Worm (Caenorhabditis elegans) whole organism, L1 larva: ENCODE measurements around the gene arp-11.

Source experiments
- C16A3.4 ChIP-seq: fragments of 150-350 bp; optimal IDR thresholded peaks from 2 replicates; lab custom pipeline; 2014; ENCODE audit warnings: missing biosample characterization, missing genetic modification characterization
- F16B12.6 ChIP-seq: fragments of 150-350 bp; optimal IDR thresholded peaks from 2 replicates; lab custom pipeline; 2014; ENCODE audit warnings: missing biosample characterization, missing genetic modification characterization
- blmp-1 ChIP-seq: fragments of 150-350 bp; optimal IDR thresholded peaks from 2 replicates; lab custom pipeline; 2014; ENCODE audit warnings: missing biosample characterization, missing genetic modification characterization
- ceh-63 ChIP-seq: fragments of 200-800 bp; sonication (Bioruptor generic); optimal IDR thresholded peaks from 2 replicates; lab custom pipeline; 2018; ENCODE audit warnings: mild to moderate bottlenecking, missing genetic modification characterization, missing compliant biosample characterization
- ceh-8 ChIP-seq: fragments of 200-800 bp; sonication (Bioruptor generic); optimal IDR thresholded peaks from 2 replicates; lab custom pipeline; 2018; ENCODE audit warnings: mild to moderate bottlenecking, missing genetic modification characterization, moderate library complexity, missing compliant biosample characterization
- ceh-88 ChIP-seq: fragments of 200-800 bp; sonication (Bioruptor generic); IDR thresholded peaks from 2 replicates; pipeline ENCODE4 v1.3.6; 2022; ENCODE audit warnings: missing genetic modification characterization, missing compliant biosample characterization
- ces-1 ChIP-seq: fragments of 150-350 bp; optimal IDR thresholded peaks from 2 replicates; lab custom pipeline; 2014; ENCODE audit warnings: missing biosample characterization, missing genetic modification reagents, missing genetic modification characterization
- dpl-1 ChIP-seq, 3 experiments: fragments of 150-350 bp in 2 of 3; sonication (generic microtip) in 1 of 3; optimal IDR thresholded peaks; 2 replicates each; lab custom pipeline; 2014 to 2017; ENCODE audit warnings: missing biosample characterization in 3 of 3, missing genetic modification characterization in 3 of 3, missing genetic modification reagents in 3 of 3
- dsc-1 ChIP-seq: sonication (generic microtip); optimal IDR thresholded peaks from 2 replicates; lab custom pipeline; 2016; ENCODE audit warnings: mild to moderate bottlenecking, missing genetic modification characterization, missing compliant biosample characterization
- efl-1 ChIP-seq, 4 experiments: fragments of 150-350 bp; optimal IDR thresholded peaks in 3 of 4; peaks in 1 of 4; 1 replicate in 1 of 4; 2 replicates in 3 of 4; lab custom pipeline; 2014; ENCODE audit warnings: missing biosample characterization in 2 of 4, missing genetic modification characterization in 2 of 4, missing genetic modification reagents in 2 of 4
- egl-13 ChIP-seq: sonication (generic microtip); optimal IDR thresholded peaks from 2 replicates; lab custom pipeline; 2016; ENCODE audit warnings: missing genotype, missing genetic modification reagents, missing genetic modification characterization, missing compliant biosample characterization
- egl-27 ChIP-seq, 2 experiments: fragments of 150-350 bp in 1 of 2; sonication (generic microtip); optimal IDR thresholded peaks; 3 replicates each; lab custom pipeline; 2017 to 2018; ENCODE audit warnings: missing biosample characterization in 2 of 2, missing genetic modification characterization in 2 of 2, missing genetic modification reagents in 2 of 2
- elt-3 ChIP-seq, 6 experiments: fragments of 150-350 bp in 1 of 6; sonication (generic microtip); optimal IDR thresholded peaks; 2 replicates each; lab custom pipeline; 2017 to 2018; ENCODE audit warnings: missing biosample characterization in 6 of 6, missing genetic modification characterization in 6 of 6, inconsistent platforms in 1 of 6
- fkh-4 ChIP-seq: sonication (generic microtip); optimal IDR thresholded peaks from 2 replicates; lab custom pipeline; 2016; ENCODE audit warnings: missing compliant biosample characterization, missing genetic modification characterization, borderline replicate concordance
- grh-1 ChIP-seq: fragments of 200-800 bp; sonication (Bioruptor generic); IDR thresholded peaks from 2 replicates; pipeline ENCODE4 v1.3.6; 2022; ENCODE audit warnings: missing genetic modification reagents, missing genetic modification characterization, missing compliant biosample characterization
- hlh-17 ChIP-seq: fragments of 200-800 bp; sonication (Bioruptor generic); optimal IDR thresholded peaks from 2 replicates; lab custom pipeline; 2018; ENCODE audit warnings: missing genetic modification characterization, mild to moderate bottlenecking, missing compliant biosample characterization, moderate library complexity, borderline replicate concordance
- isw-1 ChIP-seq: fragments of 200-800 bp; sonication (Bioruptor generic); IDR thresholded peaks from 2 replicates; pipeline ENCODE4 v1.3.6; 2022; ENCODE audit warnings: missing genetic modification characterization, missing compliant biosample characterization
- lin-14 ChIP-seq: fragments of 200-800 bp; sonication (Bioruptor generic); optimal IDR thresholded peaks from 2 replicates; lab custom pipeline; 2018; ENCODE audit warnings: mild to moderate bottlenecking, missing genetic modification characterization, moderate library complexity, missing compliant biosample characterization
- lin-35 ChIP-seq, 2 experiments: fragments of 150-350 bp; optimal IDR thresholded peaks; 2 replicates each; lab custom pipeline; 2014; ENCODE audit warnings: missing biosample characterization in 2 of 2, missing genetic modification characterization in 2 of 2, missing genetic modification reagents in 2 of 2
- lsy-2 ChIP-seq, 2 experiments: fragments of 150-350 bp; optimal IDR thresholded peaks; 2 replicates each; lab custom pipeline; 2014; ENCODE audit warnings: missing biosample characterization in 2 of 2, missing genetic modification characterization in 2 of 2
- mdl-1 ChIP-seq, 2 experiments: fragments of 150-350 bp; optimal IDR thresholded peaks; 2 replicates each; lab custom pipeline; 2014 to 2017; ENCODE audit warnings: missing biosample characterization in 2 of 2, missing genetic modification characterization in 2 of 2, inconsistent platforms in 1 of 2
- mep-1 ChIP-seq: fragments of 150-350 bp; optimal IDR thresholded peaks from 2 replicates; lab custom pipeline; 2014; ENCODE audit warnings: missing biosample characterization, missing genetic modification characterization
- nhr-12 ChIP-seq: sonication (generic microtip); optimal IDR thresholded peaks from 2 replicates; lab custom pipeline; 2017; ENCODE audit warnings: missing biosample characterization, missing genetic modification characterization
- nhr-20 ChIP-seq: sonication (generic microtip); optimal IDR thresholded peaks from 2 replicates; lab custom pipeline; 2016; ENCODE audit warnings: mild to moderate bottlenecking, missing genetic modification characterization, missing compliant biosample characterization
- nhr-71 ChIP-seq: sonication (generic microtip); optimal IDR thresholded peaks from 2 replicates; lab custom pipeline; 2016; ENCODE audit warnings: mild to moderate bottlenecking, missing genetic modification characterization, moderate library complexity, missing compliant biosample characterization
- nhr-85 ChIP-seq: sonication (generic microtip); peaks from one replicate; lab custom pipeline; 2016; ENCODE audit warnings: missing genetic modification characterization, inconsistent platforms, missing compliant biosample characterization
- snu-23 ChIP-seq: sonication (generic microtip); optimal IDR thresholded peaks from 2 replicates; lab custom pipeline; 2016; ENCODE audit warnings: missing genetic modification characterization, missing compliant biosample characterization
- sptf-1 ChIP-seq: fragments of 150-350 bp; optimal IDR thresholded peaks from 2 replicates; lab custom pipeline; 2014; ENCODE audit warnings: missing biosample characterization, missing genetic modification characterization
- tbx-2 ChIP-seq: sonication (generic microtip); optimal IDR thresholded peaks from 2 replicates; lab custom pipeline; 2016; ENCODE audit warnings: missing genetic modification characterization, missing compliant biosample characterization
- unc-30 ChIP-seq: sonication (generic microtip); optimal IDR thresholded peaks from 2 replicates; lab custom pipeline; 2017; ENCODE audit warnings: missing biosample characterization, missing genetic modification characterization
- vab-15 ChIP-seq: sonication (generic microtip); optimal IDR thresholded peaks from 2 replicates; lab custom pipeline; 2017; ENCODE audit warnings: missing genotype, mild to moderate bottlenecking, missing genetic modification characterization, missing compliant biosample characterization

arp-11 gene

DNA sequence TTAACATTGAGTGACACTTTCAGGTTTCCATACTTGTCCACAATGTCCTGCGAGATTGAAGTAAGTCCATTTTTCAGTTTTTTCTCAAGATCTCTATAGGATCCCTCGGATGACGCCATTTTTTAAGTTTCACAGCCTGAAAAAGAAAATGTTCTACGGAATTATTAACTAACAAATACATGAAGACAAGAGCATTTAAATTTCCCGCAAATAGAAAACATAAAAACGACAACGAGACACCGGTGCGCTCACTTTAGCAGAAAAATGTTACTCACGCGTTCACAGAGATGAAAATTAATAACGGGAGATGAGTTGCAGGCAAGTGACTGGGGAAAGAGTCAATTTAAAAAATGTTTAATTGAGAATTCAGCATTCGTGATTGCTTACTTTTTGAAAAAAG, 44.4 kb upstream of the arp-11 start, which contains the start of gene czw-1:
Gene czw-1 (minus strand): TSS at position 369 of the 400 bp plus-strand sequence.
- TF ChIP-seq ceh-88 (GFP tag; lab: Robert Waterston, UW) (no peak), isw-1 (no peak), dpl-1 (GFP tag; optimal IDR thresholded peaks at IDR 0.05; lab: Kevin White, UChicago) (peak in 2 of 3 experiments; percentile 36 to 49), lin-35 (GFP tag; optimal IDR thresholded peaks at IDR 0.05; lab: Kevin White, UChicago) (peak in 1 of 2 experiments; percentile 61), mep-1 (tag; lab: Kevin White, UChicago) (no peak), efl-1 (optimal IDR thresholded peaks at IDR 0.05; lab: Kevin White, UChicago) (no peak), efl-1 (GFP tag; optimal IDR thresholded peaks at IDR 0.05 in 1 of 2; lab: Kevin White, UChicago) (peak; percentile 52 to 97)

DNA sequence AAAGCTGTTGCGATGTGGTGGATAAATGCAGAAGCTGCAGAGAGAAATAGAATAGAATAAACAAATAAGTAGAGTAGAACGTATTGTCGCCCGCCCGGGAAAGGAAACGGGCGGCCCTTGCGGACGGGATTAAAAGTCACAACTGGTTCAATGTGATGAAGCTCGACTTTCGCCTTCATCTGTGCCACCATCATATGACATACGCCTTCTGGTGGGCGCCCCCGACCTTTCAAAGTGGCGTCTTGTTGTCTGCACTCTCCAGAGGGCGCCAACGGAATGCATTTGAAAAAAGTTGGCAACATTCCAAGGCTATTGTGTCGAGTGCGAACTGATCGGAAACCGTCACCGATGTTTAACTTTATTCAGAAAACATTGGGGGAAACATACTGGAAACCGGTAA, 41.2 kb upstream of the arp-11 start:
- peak; percentile 9 for TF ChIP-seq nhr-85 (tag; lab: Kevin White, UChicago)
- TF ChIP-seq dpl-1 (GFP tag; optimal IDR thresholded peaks at IDR 0.05; lab: Kevin White, UChicago) = peak; percentile 10 to 51 (median 23)
- TF ChIP-seq lsy-2 (tag; optimal IDR thresholded peaks at IDR 0.05; lab: Kevin White, UChicago) = peak in 1 of 2 experiments; percentile 27
- TF ChIP-seq lin-35 (GFP tag; optimal IDR thresholded peaks at IDR 0.05; lab: Kevin White, UChicago) = peak in 1 of 2 experiments; percentile 40
- TF ChIP-seq hlh-17 = no peak
- peak; percentile 75 for TF ChIP-seq blmp-1
- no peak for TF ChIP-seq ces-1 (GFP tag; lab: Kevin White, UChicago)
- TF ChIP-seq snu-23 = peak; percentile 29
- TF ChIP-seq sptf-1 (tag; lab: Kevin White, UChicago) = no peak
- peak; percentile 16 for TF ChIP-seq nhr-20 (tag; lab: Kevin White, UChicago)
- peak; percentile 13 for TF ChIP-seq nhr-71 (tag; lab: Kevin White, UChicago)
- peak in 1 of 2 experiments; percentile 22 for TF ChIP-seq efl-1 (optimal IDR thresholded peaks at IDR 0.05; lab: Kevin White, UChicago)
- TF ChIP-seq efl-1 (GFP tag; optimal IDR thresholded peaks at IDR 0.05 in 1 of 2; lab: Kevin White, UChicago) = peak; percentile 33 to 39
- TF ChIP-seq F16B12.6 (tag; lab: Kevin White, UChicago) = no peak
- no peak for TF ChIP-seq egl-13
- no peak for TF ChIP-seq egl-27 (tag; optimal IDR thresholded peaks at IDR 0.05; lab: Kevin White, UChicago)
- TF ChIP-seq unc-30 (tag; lab: Kevin White, UChicago) = no peak
- TF ChIP-seq lin-14 = peak; percentile 66

DNA sequence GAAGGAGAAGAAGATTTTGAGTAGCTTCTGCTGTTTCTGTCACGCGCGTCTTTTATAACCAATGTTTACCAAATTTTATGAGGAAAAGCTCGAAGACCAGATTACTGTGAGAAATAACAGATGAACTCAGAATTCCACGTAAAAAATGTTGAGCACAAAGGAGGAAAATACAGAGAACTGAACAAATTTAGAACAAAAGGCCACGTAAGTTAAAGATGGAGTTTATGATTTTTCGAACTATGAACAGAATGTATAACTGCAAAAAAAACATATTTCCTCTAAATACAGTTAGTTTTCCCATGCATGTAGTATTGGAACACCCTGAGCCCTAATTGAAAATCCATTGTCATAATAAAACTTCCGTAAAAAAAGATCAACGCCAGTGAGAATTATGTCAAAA, 38.8 kb upstream of the arp-11 start, which contains the start of gene exc-9:
Gene exc-9 (minus strand): TSS at position 101 of the 400 bp plus-strand sequence.
- TF ChIP-seq grh-1 (GFP tag; lab: Robert Waterston, UW) (no peak), ceh-8 (GFP tag; lab: Kevin White, UChicago) (no peak), elt-3 (tag; optimal IDR thresholded peaks at IDR 0.05; lab: Kevin White, UChicago) (no peak), efl-1 (optimal IDR thresholded peaks at IDR 0.05; lab: Kevin White, UChicago) (no peak), efl-1 (GFP tag; optimal IDR thresholded peaks at IDR 0.05 in 1 of 2; lab: Kevin White, UChicago) (peak in 1 of 2 experiments; percentile 61), ceh-63 (GFP tag; lab: Kevin White, UChicago) (no peak), sptf-1 (tag; lab: Kevin White, UChicago) (no peak)

DNA sequence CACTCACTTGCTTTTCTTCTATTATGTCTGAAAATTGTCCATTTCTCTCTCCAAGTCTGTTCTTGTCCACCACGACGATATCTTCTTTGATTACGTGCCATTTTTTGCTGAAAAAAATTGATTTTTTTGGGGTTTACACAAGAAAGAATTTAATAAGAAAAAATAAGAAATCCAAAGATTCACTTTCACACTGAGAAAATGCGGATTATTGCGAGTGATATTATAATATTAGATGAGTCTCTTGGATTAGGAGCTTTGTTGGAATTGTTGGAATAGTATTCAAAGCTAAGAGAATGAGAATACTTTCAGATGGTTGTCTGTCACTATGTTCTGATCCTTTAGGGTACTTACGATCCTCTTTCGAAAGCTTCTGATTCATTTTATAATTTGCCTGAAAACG, 36.8 kb upstream of the arp-11 start, which contains the start of gene F20D12.7:
Gene F20D12.7 (minus strand): TSS at position 101 of the 400 bp plus-strand sequence.
- peak; percentile 67 for TF ChIP-seq dsc-1 (tag; lab: Kevin White, UChicago)
- no peak for TF ChIP-seq unc-30 (tag; lab: Kevin White, UChicago)

DNA sequence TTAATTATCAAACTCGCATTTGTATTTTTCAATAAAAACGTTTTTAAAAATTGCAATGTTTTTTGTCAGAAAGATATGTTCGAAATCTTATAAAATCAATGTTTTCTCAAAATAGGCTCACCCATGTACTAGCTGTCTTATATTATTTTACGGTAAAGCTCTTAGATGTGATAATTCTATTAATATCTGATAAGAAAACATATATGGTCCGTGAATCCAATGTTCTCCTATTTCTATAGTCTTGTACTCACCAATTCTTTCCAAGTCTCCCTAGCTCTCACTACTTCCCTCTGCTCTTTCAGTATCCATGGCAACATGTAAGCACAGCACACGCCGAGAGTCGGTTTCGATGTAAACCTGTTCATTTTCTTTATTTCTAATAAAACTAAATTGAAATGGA, 31.7 kb upstream of the arp-11 start, which contains the start of gene bbs-2:
Gene bbs-2 (plus strand): TSS at position 301 of the 400 bp plus-strand sequence.
- TF ChIP-seq mdl-1 (tag; optimal IDR thresholded peaks at IDR 0.05; lab: Kevin White, UChicago) = no peak
- TF ChIP-seq, all 84 proteins: peak for 0

DNA sequence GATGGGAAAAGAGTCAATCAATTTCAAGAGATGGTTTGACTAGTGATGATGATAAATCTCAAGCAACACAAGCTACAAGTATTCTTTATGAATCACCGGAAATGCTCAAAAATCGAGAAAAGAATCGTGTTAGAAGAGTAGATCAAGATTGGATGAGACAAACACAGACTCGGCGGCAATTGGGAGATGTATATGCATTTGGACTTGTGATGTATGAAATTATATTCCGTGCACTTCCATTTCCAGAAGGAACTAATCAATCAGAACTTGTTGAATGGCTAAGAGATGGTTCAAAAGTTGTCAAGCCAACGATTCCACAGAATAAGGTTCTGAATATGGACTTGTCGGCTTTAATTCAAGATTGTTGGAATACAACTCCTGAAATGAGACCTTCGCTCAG, 29.8 kb upstream of the arp-11 start:
- TF ChIP-seq fkh-4 (tag; lab: Kevin White, UChicago) (no peak), nhr-12 (tag; lab: Kevin White, UChicago) (no peak), egl-13 (no peak), tbx-2 (tag; lab: Kevin White, UChicago) (no peak), nhr-71 (tag; lab: Kevin White, UChicago) (no peak), efl-1 (optimal IDR thresholded peaks at IDR 0.05; lab: Kevin White, UChicago) (no peak), efl-1 (GFP tag; optimal IDR thresholded peaks at IDR 0.05 in 1 of 2; lab: Kevin White, UChicago) (no peak), vab-15 (no peak), C16A3.4 (no peak)
